Fruit fly (Drosophila melanogaster): ENCODE results near the gene okr.

The okr gene

DNA sequence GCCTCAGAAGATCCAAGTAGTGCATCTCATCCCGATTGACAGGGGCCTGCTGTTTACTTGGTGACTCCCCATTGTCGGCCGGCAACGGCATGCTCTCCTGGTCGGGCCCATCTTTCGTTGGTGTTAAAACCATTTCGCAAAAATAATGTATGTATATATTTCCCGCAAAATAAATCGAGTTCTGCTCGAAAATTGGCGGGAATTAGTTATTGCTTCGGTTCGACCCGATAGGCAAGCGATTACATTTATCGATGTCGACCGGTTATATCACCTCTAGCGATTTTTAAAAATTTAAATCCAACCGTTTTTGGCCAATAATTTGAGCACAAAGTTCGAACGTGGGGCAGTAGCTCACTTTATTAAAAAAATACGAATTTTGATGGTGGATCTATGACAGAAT, 23.1 kb downstream of the okr start, which contains the start of gene Ts (continued):
- no peak for TF ChIP-seq CG7357 (GFP tag; IDR thresholded peaks at IDR 0.05)
- TF ChIP-seq bsh (GFP tag; optimal IDR thresholded peaks at IDR 0.05): no peak
- no peak for TF ChIP-seq Asciz (GFP tag; optimal IDR thresholded peaks at IDR 0.05)
- no peak for TF ChIP-seq hth (optimal IDR thresholded peaks at IDR 0.05)
- TF ChIP-seq CG2120 (GFP tag; optimal IDR thresholded peaks at IDR 0.05): no peak
- peak; percentile 18 for TF ChIP-seq CG9797 (GFP tag; optimal IDR thresholded peaks at IDR 0.05)
- no peak for TF ChIP-seq ERR (GFP tag; optimal IDR thresholded peaks at IDR 0.05)
- TF ChIP-seq CG7839 (tag; optimal IDR thresholded peaks at IDR 0.05): no peak
- TF ChIP-seq Gsc (GFP tag; IDR thresholded peaks at IDR 0.05): no peak
- TF ChIP-seq CG7963 (GFP tag; IDR thresholded peaks at IDR 0.05; ENCODE audit: partially characterized antibody): peak; percentile 63; the same call in 2 of the 3 replicates
- no peak for TF ChIP-seq Six4 (GFP tag; optimal IDR thresholded peaks at IDR 0.05)
- no peak for TF ChIP-seq bowl (GFP tag; IDR thresholded peaks at IDR 0.05)
- TF ChIP-seq Sin3A (optimal IDR thresholded peaks at IDR 0.05): no peak
- TF ChIP-seq CG7928 (GFP tag; optimal IDR thresholded peaks at IDR 0.05): no peak
- TF ChIP-seq CG10366 (GFP tag; IDR thresholded peaks at IDR 0.05): no peak
- TF ChIP-seq B-H1 (GFP tag; IDR thresholded peaks at IDR 0.05): no peak
- TF ChIP-seq CG5180 (GFP tag; optimal IDR thresholded peaks at IDR 0.05): no peak
- no peak for TF ChIP-seq ara (GFP tag; IDR thresholded peaks at IDR 0.05)
- TF ChIP-seq Atf-2 (GFP tag; optimal IDR thresholded peaks at IDR 0.05): no peak
- TF ChIP-seq Hr39 (optimal IDR thresholded peaks at IDR 0.05): no peak
- peak; percentile 3 for TF ChIP-seq CG14710 (tag; optimal IDR thresholded peaks at IDR 0.05)
- no peak for TF ChIP-seq Vsx1 (GFP tag; optimal IDR thresholded peaks at IDR 0.05)
- TF ChIP-seq Bdp1 (GFP tag; optimal IDR thresholded peaks at IDR 0.05): no peak
- TF ChIP-seq CG4854 (GFP tag; optimal IDR thresholded peaks at IDR 0.05): no peak
- TF ChIP-seq Med (GFP tag): peak; percentile 52
- TF ChIP-seq stwl (tag; optimal IDR thresholded peaks at IDR 0.05): peak; percentile 54
- no peak for TF ChIP-seq esg (GFP tag; conservative IDR thresholded peaks at IDR 0.05)
- TF ChIP-seq HLH4C (GFP tag; IDR thresholded peaks at IDR 0.05; ENCODE audit: partially characterized antibody): peak; percentile 84
- peak; percentile 92 for TF ChIP-seq E2f2 (GFP tag; IDR thresholded peaks at IDR 0.05)
- no peak for TF ChIP-seq ash1 (GFP tag; optimal IDR thresholded peaks at IDR 0.05)
- TF ChIP-seq CG10274 (GFP tag; optimal IDR thresholded peaks at IDR 0.05): no peak
- no peak for TF ChIP-seq CG6272 (GFP tag; IDR thresholded peaks at IDR 0.05)
- no peak for TF ChIP-seq CG8281 (tag; optimal IDR thresholded peaks at IDR 0.05)
- no peak for TF ChIP-seq CG1529 (GFP tag; optimal IDR thresholded peaks at IDR 0.05)
- TF ChIP-seq run (tag; optimal IDR thresholded peaks at IDR 0.05): no peak
- TF ChIP-seq grn (GFP tag; optimal IDR thresholded peaks at IDR 0.05): no peak
- no peak for TF ChIP-seq oc (tag; optimal IDR thresholded peaks at IDR 0.05)
- TF ChIP-seq crol (GFP tag; IDR thresholded peaks at IDR 0.05): no peak
- TF ChIP-seq TFAM (GFP tag; optimal IDR thresholded peaks at IDR 0.05): no peak
- TF ChIP-seq vvl (GFP tag; IDR thresholded peaks at IDR 0.05): no peak
- no peak for TF ChIP-seq kni (GFP tag; optimal IDR thresholded peaks at IDR 0.05)
- no peak for TF ChIP-seq Nf-YC (tag; optimal IDR thresholded peaks at IDR 0.05)
- no peak for TF ChIP-seq croc (GFP tag; conservative IDR thresholded peaks at IDR 0.05)
- no peak for TF ChIP-seq CG1024 (GFP tag; IDR thresholded peaks at IDR 0.05)
- TF ChIP-seq Lim3 (GFP tag; IDR thresholded peaks at IDR 0.05): no peak
- no peak for TF ChIP-seq Dek (tag; optimal IDR thresholded peaks at IDR 0.05)
- no peak for TF ChIP-seq mam (GFP tag; optimal IDR thresholded peaks at IDR 0.05)
- no peak for TF ChIP-seq CG15269 (tag; optimal IDR thresholded peaks at IDR 0.05)
- TF ChIP-seq CG1792 (GFP tag; optimal IDR thresholded peaks at IDR 0.05): no peak
- no peak for TF ChIP-seq CG3407 (GFP tag; optimal IDR thresholded peaks at IDR 0.05)
- peak; percentile 9 for TF ChIP-seq gfzf (GFP tag; optimal IDR thresholded peaks at IDR 0.05)
- TF ChIP-seq CG32772 (GFP tag; IDR thresholded peaks at IDR 0.05): no peak
- TF ChIP-seq inv (GFP tag; IDR thresholded peaks at IDR 0.05; ENCODE audit: partially characterized antibody): peak; percentile 43; the same call in 1 of the 2 replicates
